Fruit fly (Drosophila melanogaster) whole organism, embryonic: ENCODE results near the gene CG13920.
A peak's percentile ranks its signal among the peaks of the same experiment; 100 is the strongest.

ENCODE experiments used
- Antp ChIP-seq: fragments of 200-800 bp; sonication (Bioruptor generic); optimal IDR thresholded peaks from 3 replicates; lab custom pipeline; 2016; ENCODE audit warnings: missing biosample characterization, missing genetic modification characterization
- Blimp-1 ChIP-seq: fragments of 200-800 bp; sonication (Bioruptor generic); optimal IDR thresholded peaks from 3 replicates; lab custom pipeline; 2018; ENCODE audit warnings: missing biosample characterization, missing genetic modification characterization, mild to moderate bottlenecking, moderate library complexity, missing genetic modification reagents
- CG12155 ChIP-seq: fragments of 200-800 bp; sonication (Bioruptor generic); optimal IDR thresholded peaks from 3 replicates; lab custom pipeline; 2016; ENCODE audit warnings: missing biosample characterization, missing genetic modification characterization
- CG12299 ChIP-seq: fragments of 200-800 bp; sonication (Bioruptor generic); optimal IDR thresholded peaks from 2 replicates; lab custom pipeline; 2018; ENCODE audit warnings: missing biosample characterization, mild to moderate bottlenecking, missing genetic modification characterization
- CG12769 ChIP-seq: fragments of 200-800 bp; sonication (Bioruptor generic); optimal IDR thresholded peaks from 2 replicates; lab custom pipeline; 2019; ENCODE audit warnings: missing biosample characterization, mild to moderate bottlenecking, missing genetic modification characterization, moderate library complexity
- CG13123 ChIP-seq: fragments of 200-800 bp; sonication (Bioruptor generic); optimal IDR thresholded peaks from 2 replicates; lab custom pipeline; 2016; ENCODE audit warnings: missing biosample characterization, missing genetic modification characterization
- CG17802 ChIP-seq: fragments of 200-800 bp; sonication (Bioruptor generic); optimal IDR thresholded peaks from 2 replicates; lab custom pipeline; 2018; ENCODE audit warnings: missing biosample characterization, mild to moderate bottlenecking, missing genetic modification characterization, moderate library complexity
- CG2116 ChIP-seq: fragments of 200-800 bp; sonication (Bioruptor generic); optimal IDR thresholded peaks from 3 replicates; lab custom pipeline; 2018; ENCODE audit warnings: missing biosample characterization, mild to moderate bottlenecking, missing genetic modification characterization
- CG2120 ChIP-seq: fragments of 200-800 bp; sonication (Bioruptor generic); optimal IDR thresholded peaks from 3 replicates; lab custom pipeline; 2016; ENCODE audit warnings: missing biosample characterization, missing genetic modification characterization
- CG3065 ChIP-seq: fragments of 200-800 bp; sonication (Bioruptor generic); optimal IDR thresholded peaks from 2 replicates; lab custom pipeline; 2016; ENCODE audit warnings: missing biosample characterization, missing genetic modification characterization
- CG4360 ChIP-seq: fragments of 200-800 bp; sonication (Bioruptor generic); IDR thresholded peaks from 2 replicates; pipeline ENCODE4 v1.3.6; 2022; ENCODE audit warnings: missing biosample characterization, missing genetic modification characterization
- CG5245 ChIP-seq: fragments of 200-800 bp; sonication (Bioruptor generic); optimal IDR thresholded peaks from 3 replicates; lab custom pipeline; 2016; ENCODE audit warnings: missing biosample characterization, missing genetic modification characterization
- CG5953 ChIP-seq: fragments of 200-800 bp; sonication (Bioruptor generic); IDR thresholded peaks from 2 replicates; pipeline ENCODE4 v1.3.6; 2022; ENCODE audit warnings: missing biosample characterization, missing genetic modification characterization
- CG6272 ChIP-seq: fragments of 200-800 bp; sonication (Bioruptor generic); IDR thresholded peaks from 2 replicates; pipeline ENCODE4 v1.3.6; 2022; ENCODE audit warnings: missing biosample characterization, missing genetic modification characterization
- CG7987 ChIP-seq: fragments of 200-800 bp; sonication (Bioruptor generic); optimal IDR thresholded peaks from 2 replicates; lab custom pipeline; 2018; ENCODE audit warnings: missing biosample characterization, mild to moderate bottlenecking, missing genetic modification characterization, moderate library complexity
- CG8089 ChIP-seq: fragments of 200-800 bp; sonication (Bioruptor generic); optimal IDR thresholded peaks from 3 replicates; lab custom pipeline; 2016; ENCODE audit warnings: missing biosample characterization, missing genetic modification characterization
- CG9727 ChIP-seq: fragments of 200-800 bp; sonication (Bioruptor generic); optimal IDR thresholded peaks from 3 replicates; lab custom pipeline; 2017; ENCODE audit warnings: missing biosample characterization, mild to moderate bottlenecking, missing genetic modification characterization
- CG9876 ChIP-seq: fragments of 200-800 bp; sonication (Bioruptor generic); optimal IDR thresholded peaks from 2 replicates; lab custom pipeline; 2016; ENCODE audit warnings: missing biosample characterization, missing genetic modification characterization
- Chrac-16 ChIP-seq: fragments of 200-800 bp; sonication (Bioruptor generic); optimal IDR thresholded peaks from 3 replicates; lab custom pipeline; 2016; ENCODE audit warnings: missing biosample characterization, missing genetic modification characterization
- CrebB ChIP-seq: fragments of 200-800 bp; sonication (Bioruptor generic); optimal IDR thresholded peaks from 3 replicates; lab custom pipeline; 2018; ENCODE audit warnings: missing biosample characterization, mild to moderate bottlenecking, missing genetic modification characterization
- Doc2 ChIP-seq: fragments of 200-800 bp; sonication (Bioruptor generic); IDR thresholded peaks from 2 replicates; pipeline ENCODE4 v1.3.6; 2022; ENCODE audit warnings: missing biosample characterization, missing genetic modification characterization
- E2f2 ChIP-seq: fragments of 200-800 bp; sonication (Bioruptor generic); IDR thresholded peaks from 2 replicates; pipeline ENCODE4 v1.3.6; 2022; ENCODE audit warnings: missing biosample characterization, missing genetic modification characterization
- Ets97D ChIP-seq: fragments of 200-800 bp; sonication (Bioruptor generic); optimal IDR thresholded peaks from 3 replicates; lab custom pipeline; 2016; ENCODE audit warnings: missing biosample characterization, missing genetic modification characterization
- Hr39 ChIP-seq: fragments of >200 bp; optimal IDR thresholded peaks from 2 replicates; lab custom pipeline; 2017
- Lhr ChIP-seq: fragments of 200-800 bp; sonication (Bioruptor generic); optimal IDR thresholded peaks from 3 replicates; lab custom pipeline; 2017; ENCODE audit warnings: mild to moderate bottlenecking, missing biosample characterization, missing genetic modification reagents, missing genetic modification characterization
- MTF-1 ChIP-seq: fragments of 200-800 bp; sonication (Bioruptor generic); optimal IDR thresholded peaks from 2 replicates; lab custom pipeline; 2018; ENCODE audit warnings: missing biosample characterization, mild to moderate bottlenecking, missing genetic modification characterization, borderline replicate concordance
- Med ChIP-seq: fragments of 200-800 bp; sonication (Bioruptor generic); peaks from one replicate; lab custom pipeline; 2016; ENCODE audit warnings: missing biosample characterization, missing genetic modification characterization, mild to moderate bottlenecking, inconsistent platforms, moderate library complexity
- Nf-YC ChIP-seq: fragments of 200-800 bp; optimal IDR thresholded peaks from 3 replicates; lab custom pipeline; 2019; ENCODE audit warnings: missing biosample characterization, mild to moderate bottlenecking, missing genetic modification characterization, moderate library complexity
- Sry-β ChIP-seq: fragments of 200-800 bp; sonication (Bioruptor generic); optimal IDR thresholded peaks from 2 replicates; lab custom pipeline; 2018; ENCODE audit warnings: missing biosample characterization, mild to moderate bottlenecking, missing genetic modification characterization, moderate library complexity
- Vsx1 ChIP-seq: fragments of 200-800 bp; sonication (Bioruptor generic); optimal IDR thresholded peaks from 2 replicates; lab custom pipeline; 2017; ENCODE audit warnings: missing biosample characterization, mild to moderate bottlenecking, missing genetic modification characterization, missing genetic modification reagents
- Xrp1 ChIP-seq: fragments of 200-800 bp; sonication (Bioruptor generic); IDR thresholded peaks from 2 replicates; pipeline ENCODE4 v1.3.6; 2022; ENCODE audit warnings: missing biosample characterization, missing genetic modification characterization
- al ChIP-seq: fragments of 200-800 bp; sonication (Bioruptor generic); IDR thresholded peaks from 2 replicates; pipeline ENCODE4 v1.3.6; 2022; ENCODE audit warnings: missing biosample characterization, missing genetic modification characterization
- dan ChIP-seq: fragments of 200-800 bp; sonication (Bioruptor generic); IDR thresholded peaks from 2 replicates; pipeline ENCODE4 v1.3.6; 2022; ENCODE audit warnings: missing biosample characterization, missing genetic modification characterization
- dati ChIP-seq: fragments of 200-800 bp; sonication (Bioruptor generic); IDR thresholded peaks from 2 replicates; pipeline ENCODE4 v1.3.6; 2022; ENCODE audit warnings: missing biosample characterization, missing genetic modification characterization
- gem ChIP-seq: fragments of 200-800 bp; sonication (Bioruptor generic); optimal IDR thresholded peaks from 2 replicates; lab custom pipeline; 2019; ENCODE audit warnings: missing biosample characterization, mild to moderate bottlenecking, missing genetic modification characterization, moderate library complexity
- hb ChIP-seq: fragments of 200-800 bp; sonication (Bioruptor generic); IDR thresholded peaks from 3 replicates; pipeline ENCODE4 v1.3.6; 2022; ENCODE audit warnings: missing biosample characterization, missing genetic modification characterization; ENCODE audit not compliant: partially characterized antibody
- ind ChIP-seq: fragments of 200-800 bp; sonication (Bioruptor generic); optimal IDR thresholded peaks from 3 replicates; lab custom pipeline; 2016; ENCODE audit warnings: missing biosample characterization, missing genetic modification characterization
- jigr1 ChIP-seq: fragments of 200-800 bp; sonication (Bioruptor generic); IDR thresholded peaks from 3 replicates; pipeline ENCODE4 v1.3.6; 2022; ENCODE audit warnings: missing biosample characterization, missing genetic modification characterization
- lbe ChIP-seq: fragments of 200-800 bp; sonication (Bioruptor generic); optimal IDR thresholded peaks from 2 replicates; lab custom pipeline; 2016; ENCODE audit warnings: missing biosample characterization, mild to moderate bottlenecking, missing genetic modification characterization
- lilli ChIP-seq: fragments of 200-800 bp; sonication (Bioruptor generic); optimal IDR thresholded peaks from 3 replicates; lab custom pipeline; 2016; ENCODE audit warnings: missing biosample characterization, missing genetic modification characterization
- mam ChIP-seq: fragments of 200-800 bp; sonication (Bioruptor generic); optimal IDR thresholded peaks from 3 replicates; lab custom pipeline; 2016; ENCODE audit warnings: missing biosample characterization, missing genetic modification characterization
- nerfin-2 ChIP-seq: fragments of 200-800 bp; sonication (Bioruptor generic); IDR thresholded peaks from 2 replicates; pipeline ENCODE4 v1.3.6; 2022; ENCODE audit warnings: missing biosample characterization, missing genetic modification characterization; ENCODE audit not compliant: partially characterized antibody
- pita ChIP-seq: fragments of 200-800 bp; sonication (Bioruptor generic); optimal IDR thresholded peaks from 2 replicates; lab custom pipeline; 2017; ENCODE audit warnings: missing biosample characterization, mild to moderate bottlenecking, missing genetic modification characterization
- rib ChIP-seq: fragments of 200-800 bp; sonication (Bioruptor generic); IDR thresholded peaks from 2 replicates; pipeline ENCODE4 v1.3.6; 2022; ENCODE audit warnings: missing biosample characterization, missing genetic modification characterization
- salm ChIP-seq: fragments of 200-800 bp; sonication (Bioruptor generic); optimal IDR thresholded peaks from 2 replicates; lab custom pipeline; 2018; ENCODE audit warnings: missing biosample characterization, mild to moderate bottlenecking, missing genetic modification characterization
- sim ChIP-seq: fragments of 200-800 bp; sonication (Bioruptor generic); IDR thresholded peaks from 2 replicates; pipeline ENCODE4 v1.3.6; 2022; ENCODE audit warnings: missing biosample characterization, missing genetic modification characterization
- slp2 ChIP-seq: fragments of 200-800 bp; sonication (Bioruptor generic); optimal IDR thresholded peaks from 2 replicates; lab custom pipeline; 2016; ENCODE audit warnings: missing biosample characterization, missing genetic modification characterization
- so ChIP-seq: fragments of 200-800 bp; sonication (Bioruptor generic); IDR thresholded peaks from 3 replicates; pipeline ENCODE4 v1.3.6; 2022; ENCODE audit warnings: missing biosample characterization, missing genetic modification characterization
- tap ChIP-seq: fragments of 200-800 bp; optimal IDR thresholded peaks from 3 replicates; lab custom pipeline; 2019; ENCODE audit warnings: missing biosample characterization, mild to moderate bottlenecking, missing genetic modification characterization, moderate library complexity
- tio ChIP-seq: fragments of 200-800 bp; sonication (Bioruptor generic); optimal IDR thresholded peaks from 2 replicates; lab custom pipeline; 2017; ENCODE audit warnings: missing biosample characterization, missing genetic modification characterization, inconsistent platforms
- tx ChIP-seq: fragments of 200-800 bp; sonication (Bioruptor generic); optimal IDR thresholded peaks from 2 replicates; lab custom pipeline; 2016; ENCODE audit warnings: missing biosample characterization, missing genetic modification characterization
- zen ChIP-seq: fragments of 200-800 bp; sonication (Bioruptor generic); optimal IDR thresholded peaks from 3 replicates; lab custom pipeline; 2018; ENCODE audit warnings: missing biosample characterization, mild to moderate bottlenecking, missing genetic modification characterization, moderate library complexity

The CG13920 gene

DNA sequence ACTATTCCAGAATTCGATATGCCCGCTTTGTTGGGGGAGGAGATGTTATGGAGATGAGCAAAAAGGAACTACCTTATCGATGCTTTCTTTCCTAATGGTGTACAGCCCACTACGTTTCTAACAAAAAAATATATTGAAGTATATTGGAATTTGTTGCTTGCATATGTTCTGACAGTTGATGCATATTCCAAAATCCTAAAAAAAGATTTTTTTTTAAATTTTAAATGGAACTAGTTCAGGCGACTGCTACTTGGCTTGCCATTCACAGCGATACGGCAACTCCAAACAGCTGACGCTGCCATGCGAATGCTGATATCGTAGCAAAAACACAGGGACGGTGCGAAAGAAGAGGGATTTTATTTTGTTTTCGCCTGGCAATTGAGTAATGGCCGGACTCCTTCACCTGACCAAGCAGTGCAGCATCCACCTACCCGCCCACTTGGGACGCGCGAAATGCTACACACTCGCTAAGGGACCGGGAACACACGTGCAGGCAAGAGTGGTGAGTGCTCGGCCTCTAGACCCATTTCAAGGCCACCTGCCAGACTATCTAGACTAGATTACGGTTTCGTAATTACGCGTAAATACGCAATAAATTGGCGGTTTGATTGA lies 30.5 kb upstream of the CG13920 start, which contains the start of the genes CG13926, ABCB7 and CG33230 (continued):
- TF ChIP-seq CG6272 (no peak), MTF-1 (GFP tag; lab: Kevin White, UChicago) (no peak), CG12769 (tag; lab: Kevin White, UChicago) (no peak), Lhr (GFP tag; lab: Kevin White, UChicago) (peak; percentile 8), tx (no peak), CG13123 (no peak), zen (tag; lab: Kevin White, UChicago) (peak; percentile 15), CG9876 (GFP tag; lab: Kevin White, UChicago) (no peak), pita (no peak), sim (GFP tag; lab: Robert Waterston, UW) (no peak), mam (GFP tag; lab: Kevin White, UChicago) (peak; percentile 57), slp2 (GFP tag; lab: Kevin White, UChicago) (no peak), CG8089 (no peak), Xrp1 (GFP tag; lab: Robert Waterston, UW) (0 out of 2 replicates have a peak, but pooled peaks have one; percentile 36), salm (tag; lab: Kevin White, UChicago) (no peak), dan (no peak), CG5245 (GFP tag; lab: Kevin White, UChicago) (peak; percentile 14), CG5953 (GFP tag; lab: Robert Waterston, UW) (no peak), Hr39 (no peak), Blimp-1 (GFP tag; lab: Kevin White, UChicago) (no peak), tio (GFP tag; lab: Kevin White, UChicago) (no peak), CG3065 (GFP tag; lab: Kevin White, UChicago) (no peak), Doc2 (GFP tag; lab: Robert Waterston, UW) (no peak), E2f2 (no peak), Nf-YC (peak; percentile 46), al (GFP tag; lab: Robert Waterston, UW) (no peak), CG12299 (tag; lab: Kevin White, UChicago) (no peak), tap (tag; lab: Kevin White, UChicago) (no peak), Antp (GFP tag; lab: Kevin White, UChicago) (no peak), jigr1 (GFP tag; lab: Robert Waterston, UW) (no peak), CG4360 (GFP tag; lab: Robert Waterston, UW) (no peak), CG2116 (GFP tag; lab: Kevin White, UChicago) (peak; percentile 42), CG9727 (GFP tag; lab: Kevin White, UChicago) (peak; percentile 29), CG7987 (GFP tag; lab: Kevin White, UChicago) (no peak), Ets97D (GFP tag; lab: Kevin White, UChicago) (peak; percentile 1), CG2120 (GFP tag; lab: Kevin White, UChicago) (peak; percentile 71), lbe (no peak), dati (GFP tag; lab: Robert Waterston, UW) (no peak), nerfin-2 (GFP tag; lab: Robert Waterston, UW) (0 out of 2 replicates have a peak, but pooled peaks have one; percentile 16), Chrac-16 (GFP tag; lab: Kevin White, UChicago) (no peak), so (GFP tag; lab: Robert Waterston, UW) (no peak), Med (GFP tag; lab: Kevin White, UChicago) (peak; percentile 92), hb (GFP tag; lab: Robert Waterston, UW) (no peak), ind (peak; percentile 27), CG12155 (GFP tag; lab: Kevin White, UChicago) (peak; percentile 38), Sry-β (peak; percentile 93), lilli (peak; percentile 64), rib (GFP tag; lab: Robert Waterston, UW) (no peak), CrebB (tag; lab: Kevin White, UChicago) (no peak), Vsx1 (GFP tag; lab: Kevin White, UChicago) (no peak), gem (tag; lab: Kevin White, UChicago) (no peak), CG17802 (tag; lab: Kevin White, UChicago) (no peak)
